Worm (Caenorhabditis elegans) whole organism, mixed stage, embryonic: ENCODE measurements around the gene ifa-4.

Experiments used
- blmp-1 ChIP-seq: fragments of 150-350 bp; optimal IDR thresholded peaks from 2 replicates; lab custom pipeline; 2014; ENCODE audit warnings: missing biosample characterization, missing genetic modification characterization
- ceh-43 ChIP-seq: fragments of 200-800 bp; sonication (Bioruptor generic); optimal IDR thresholded peaks from 2 replicates; lab custom pipeline; 2018; ENCODE audit warnings: mild to moderate bottlenecking, missing genetic modification characterization, moderate library complexity, missing compliant biosample characterization
- hlh-1 ChIP-seq: fragments of 150-350 bp; optimal IDR thresholded peaks from 2 replicates; lab custom pipeline; 2014; ENCODE audit warnings: missing biosample characterization, missing genetic modification reagents, missing genetic modification characterization
- lin-13 ChIP-seq: fragments of 150-350 bp; optimal IDR thresholded peaks from 2 replicates; lab custom pipeline; 2014; ENCODE audit warnings: missing biosample characterization, missing genetic modification characterization
- lsy-2 ChIP-seq: fragments of 150-350 bp; optimal IDR thresholded peaks from 2 replicates; lab custom pipeline; 2014; ENCODE audit warnings: missing biosample characterization, missing genetic modification characterization
- nhr-237 ChIP-seq: fragments of 150-350 bp; optimal IDR thresholded peaks from 2 replicates; lab custom pipeline; 2014; ENCODE audit warnings: missing biosample characterization, missing genetic modification characterization
- snpc-4 ChIP-seq: fragments of 150-350 bp; optimal IDR thresholded peaks from 2 replicates; lab custom pipeline; 2014; ENCODE audit warnings: missing biosample characterization, missing genetic modification characterization
- unc-62 ChIP-seq: fragments of 150-350 bp; optimal IDR thresholded peaks from 2 replicates; lab custom pipeline; 2014; ENCODE audit warnings: missing biosample characterization, missing genetic modification reagents, missing genetic modification characterization

DNA sequence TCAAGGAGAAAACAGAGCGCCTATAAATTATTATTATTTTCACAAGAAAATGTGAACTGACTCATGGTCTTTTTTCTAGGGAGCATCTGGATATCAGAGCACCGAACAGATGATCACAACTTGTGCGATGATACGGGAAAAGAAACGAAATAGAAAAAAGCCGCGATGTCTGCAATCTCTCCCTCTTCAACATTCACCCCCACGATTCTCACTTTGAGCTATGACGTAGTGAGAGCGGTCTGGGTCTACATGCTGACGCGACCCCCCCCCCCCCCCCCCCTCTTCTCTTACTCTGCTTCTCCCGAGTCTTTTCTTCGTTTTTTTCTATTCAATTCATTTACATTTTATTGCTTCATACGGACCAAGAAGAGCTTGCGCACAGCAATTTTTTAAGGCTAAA is 16.2 kb downstream of the ifa-4 start:
- TF ChIP-seq lsy-2 (tag; lab: Kevin White, UChicago): no peak
- no peak for TF ChIP-seq unc-62
- TF ChIP-seq nhr-237: no peak
- no peak for TF ChIP-seq blmp-1 (tag; lab: Kevin White, UChicago)
- TF ChIP-seq lin-13 (tag; lab: Kevin White, UChicago): no peak
- TF ChIP-seq hlh-1: no peak
- no peak for TF ChIP-seq ceh-43 (GFP tag; lab: Kevin White, UChicago)
- TF ChIP-seq snpc-4: no peak
